Worm (Caenorhabditis elegans): ENCODE results near the gene ZK1307.1.

ce11 chrII:9660379-9660778, 5.0 kb upstream of the ZK1307.1 start, which contains the start of gene ZK1320.3:
- TF ChIP-seq ztf-23 (GFP tag; IDR thresholded peaks at IDR 0.05) (no peak), ztf-29 (GFP tag; IDR thresholded peaks at IDR 0.05) (no peak), med-1 (GFP tag; optimal IDR thresholded peaks at IDR 0.05; ENCODE audit: insufficient read depth) (no peak), klf-2 (GFP tag; conservative IDR thresholded peaks at IDR 0.05) (no peak)
